Worm (Caenorhabditis elegans): Measurements from ENCODE around the gene fbxc-33.
A peak's percentile ranks its signal among the peaks of the same experiment; 100 is the strongest.

Gene fbxc-33

ce11 chrII:923521-923920 is 10.0 kb downstream of the fbxc-33 start, which contains the start of gene fbxc-28:
fbxc-28 (plus strand) TSS chrII:923821.
- TF ChIP-seq cnd-1 (tag; optimal IDR thresholded peaks at IDR 0.05), result no peak
- no peak for TF ChIP-seq lsy-2 (tag; optimal IDR thresholded peaks at IDR 0.05)
- no peak for TF ChIP-seq sptf-1 (tag; optimal IDR thresholded peaks at IDR 0.05)
- TF ChIP-seq lin-13 (tag; optimal IDR thresholded peaks at IDR 0.05), result no peak
- TF ChIP-seq ceh-83 (GFP tag; optimal IDR thresholded peaks at IDR 0.05), result no peak
- TF ChIP-seq nhr-237 (tag; optimal IDR thresholded peaks at IDR 0.05), result no peak
- TF ChIP-seq blmp-1 (tag; optimal IDR thresholded peaks at IDR 0.05), result no peak
- TF ChIP-seq drap-1 (GFP tag; optimal IDR thresholded peaks at IDR 0.05), result no peak
- TF ChIP-seq hlh-1 (tag; optimal IDR thresholded peaks at IDR 0.05), result no peak
- TF ChIP-seq bed-3 (GFP tag; optimal IDR thresholded peaks at IDR 0.05), result no peak
- no peak for TF ChIP-seq ces-1 (GFP tag; optimal IDR thresholded peaks at IDR 0.05)

ce11 chrII:927331-927730 is 13.9 kb downstream of the fbxc-33 start, which contains the start of gene R07C3.13:
R07C3.13 (minus strand) TSS chrII:927431.
- TF ChIP-seq nhr-28 (tag; optimal IDR thresholded peaks at IDR 0.05) (no peak), hlh-1 (tag; optimal IDR thresholded peaks at IDR 0.05) (no peak), sptf-1 (tag; optimal IDR thresholded peaks at IDR 0.05) (no peak), unc-120 (tag; optimal IDR thresholded peaks at IDR 0.05; ENCODE audit: poor library complexity, severe bottlenecking) (no peak), zip-8 (tag; optimal IDR thresholded peaks at IDR 0.05) (no peak), mls-2 (tag; optimal IDR thresholded peaks at IDR 0.05) (no peak), nhr-76 (tag; optimal IDR thresholded peaks at IDR 0.05) (no peak), nhr-2 (tag; optimal IDR thresholded peaks at IDR 0.05) (no peak), ceh-39 (tag; optimal IDR thresholded peaks at IDR 0.05) (no peak), drap-1 (GFP tag; optimal IDR thresholded peaks at IDR 0.05) (no peak), pha-4 (tag; optimal IDR thresholded peaks at IDR 0.05) (no peak), unc-62 (GFP tag; optimal IDR thresholded peaks at IDR 0.05) (no peak), nhr-12 (tag; optimal IDR thresholded peaks at IDR 0.05) (no peak), elt-1 (tag; optimal IDR thresholded peaks at IDR 0.05; ENCODE audit: borderline replicate concordance, insufficient read depth) (no peak), mab-5 (tag; optimal IDR thresholded peaks at IDR 0.05) (no peak), blmp-1 (tag; optimal IDR thresholded peaks at IDR 0.05) (no peak)

ce11 chrII:930871-931270 is 17.4 kb downstream of the fbxc-33 start, which contains the start of gene fbxc-34:
fbxc-34 (plus strand) TSS chrII:931171.
- TF ChIP-seq hlh-1 (tag; optimal IDR thresholded peaks at IDR 0.05), result peak; percentile 33

- TF ChIP-seq ham-2 (GFP tag; optimal IDR thresholded peaks at IDR 0.05) (no peak), mab-5 (tag; optimal IDR thresholded peaks at IDR 0.05) (no peak), nhr-237 (tag; optimal IDR thresholded peaks at IDR 0.05) (no peak), ceh-43 (GFP tag; optimal IDR thresholded peaks at IDR 0.05) (no peak), ces-1 (GFP tag; optimal IDR thresholded peaks at IDR 0.05) (no peak), elt-3 (tag; optimal IDR thresholded peaks at IDR 0.05) (no peak), hlh-1 (tag; optimal IDR thresholded peaks at IDR 0.05) (no peak), elt-1 (tag; optimal IDR thresholded peaks at IDR 0.05; ENCODE audit: borderline replicate concordance, insufficient read depth) (no peak)
These were observed 19.2 kb downstream of the fbxc-33 start, which contains the start of gene acs-15 for ce11 chrII:932718-933117. acs-15 (plus strand) TSS chrII:933018.

- TF ChIP-seq hlh-1 (tag; optimal IDR thresholded peaks at IDR 0.05) (no peak), lin-13 (tag; optimal IDR thresholded peaks at IDR 0.05) (no peak), snpc-4 (tag; optimal IDR thresholded peaks at IDR 0.05) (no peak), nhr-2 (tag; optimal IDR thresholded peaks at IDR 0.05) (peak; percentile 90), unc-39 (tag; optimal IDR thresholded peaks at IDR 0.05) (no peak), elt-3 (tag; optimal IDR thresholded peaks at IDR 0.05) (no peak), mab-5 (tag; optimal IDR thresholded peaks at IDR 0.05) (no peak), unc-62 (GFP tag; optimal IDR thresholded peaks at IDR 0.05) (no peak), lin-32 (GFP tag; optimal IDR thresholded peaks at IDR 0.05) (peak; percentile 46), nhr-28 (tag; optimal IDR thresholded peaks at IDR 0.05) (no peak), M03D4.4 (tag; optimal IDR thresholded peaks at IDR 0.05) (no peak), ceh-83 (GFP tag; optimal IDR thresholded peaks at IDR 0.05) (no peak), unc-120 (tag; optimal IDR thresholded peaks at IDR 0.05; ENCODE audit: poor library complexity, severe bottlenecking) (no peak), sptf-1 (tag; optimal IDR thresholded peaks at IDR 0.05) (no peak), elt-1 (tag; optimal IDR thresholded peaks at IDR 0.05; ENCODE audit: borderline replicate concordance, insufficient read depth) (no peak), ztf-11 (tag; optimal IDR thresholded peaks at IDR 0.05) (no peak), sem-2 (GFP tag; optimal IDR thresholded peaks at IDR 0.05) (no peak), lsy-2 (tag; optimal IDR thresholded peaks at IDR 0.05) (no peak), bed-3 (GFP tag; optimal IDR thresholded peaks at IDR 0.05) (no peak), tbx-8 (GFP tag; optimal IDR thresholded peaks at IDR 0.05) (no peak), nhr-12 (tag; optimal IDR thresholded peaks at IDR 0.05) (no peak), nhr-237 (tag; optimal IDR thresholded peaks at IDR 0.05) (no peak), nhr-76 (tag; optimal IDR thresholded peaks at IDR 0.05) (no peak), ceh-43 (GFP tag; optimal IDR thresholded peaks at IDR 0.05) (no peak), zip-8 (tag; optimal IDR thresholded peaks at IDR 0.05) (peak; percentile 64), ces-1 (GFP tag; optimal IDR thresholded peaks at IDR 0.05) (no peak), flh-1 (GFP tag; optimal IDR thresholded peaks at IDR 0.05) (no peak), cnd-1 (tag; optimal IDR thresholded peaks at IDR 0.05) (peak; percentile 71), ceh-39 (tag; optimal IDR thresholded peaks at IDR 0.05) (no peak), drap-1 (GFP tag; optimal IDR thresholded peaks at IDR 0.05) (no peak), mls-2 (tag; optimal IDR thresholded peaks at IDR 0.05) (no peak), blmp-1 (tag; optimal IDR thresholded peaks at IDR 0.05) (no peak), pha-4 (tag; optimal IDR thresholded peaks at IDR 0.05) (no peak), mep-1 (tag; optimal IDR thresholded peaks at IDR 0.05) (no peak), ham-2 (GFP tag; optimal IDR thresholded peaks at IDR 0.05) (no peak)
These were observed 23.8 kb downstream of the fbxc-33 start for ce11 chrII:937265-937664.
